Worm (Caenorhabditis elegans): ENCODE measurements around the gene F53G2.12.

Gene F53G2.12

DNA sequence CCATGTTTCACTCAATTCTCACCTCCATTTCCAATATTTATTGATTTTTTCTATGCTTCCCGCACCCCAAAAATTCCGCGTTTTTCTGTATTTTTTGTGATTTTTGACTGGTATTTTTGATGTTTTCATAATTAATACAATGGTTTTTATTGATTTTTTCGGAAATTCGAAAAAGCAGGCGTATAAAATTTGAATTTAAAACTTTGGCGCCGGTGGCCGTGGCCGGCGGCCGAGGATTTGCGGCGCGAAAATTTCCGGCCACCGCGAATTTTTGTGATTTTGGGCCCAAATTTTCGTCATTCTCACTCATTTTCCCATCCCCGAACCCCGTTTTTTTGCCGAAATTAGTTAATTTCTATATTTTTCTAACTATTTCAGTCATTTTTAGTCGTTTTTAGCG is 27.9 kb downstream of the F53G2.12 start:
- no peak for TF ChIP-seq elt-4 (tag; optimal IDR thresholded peaks at IDR 0.05)
- no peak for TF ChIP-seq hlh-13 (GFP tag; optimal IDR thresholded peaks at IDR 0.05)
- TF ChIP-seq unc-86 (tag; optimal IDR thresholded peaks at IDR 0.05) = no peak
- no peak for TF ChIP-seq pros-1 (tag; optimal IDR thresholded peaks at IDR 0.05)
- TF ChIP-seq fkh-10 (GFP tag; optimal IDR thresholded peaks at IDR 0.05) = no peak
- TF ChIP-seq nhr-11 (tag; optimal IDR thresholded peaks at IDR 0.05) = no peak
- TF ChIP-seq pha-4 (tag; optimal IDR thresholded peaks at IDR 0.05) = no peak
- peak; percentile 67 for TF ChIP-seq tbx-2 (tag; optimal IDR thresholded peaks at IDR 0.05)
- TF ChIP-seq odd-2 (tag; optimal IDR thresholded peaks at IDR 0.05) = no peak
- no peak for TF ChIP-seq ama-1 (optimal IDR thresholded peaks at IDR 0.05)
- TF ChIP-seq nhr-232 (tag; optimal IDR thresholded peaks at IDR 0.05) = no peak
- TF ChIP-seq ceh-22 (tag; optimal IDR thresholded peaks at IDR 0.05) = no peak
- TF ChIP-seq Y22D7AL.16 (tag; optimal IDR thresholded peaks at IDR 0.05) = no peak
- TF ChIP-seq F13H6.1 (tag; optimal IDR thresholded peaks at IDR 0.05) = peak; percentile 10
- peak; percentile 38 for TF ChIP-seq ceh-48 (tag; optimal IDR thresholded peaks at IDR 0.05)
- TF ChIP-seq K02D7.2 (tag; optimal IDR thresholded peaks at IDR 0.05) = no peak
- peak; percentile 59 for TF ChIP-seq mec-3 (tag; optimal IDR thresholded peaks at IDR 0.05; ENCODE audit: borderline replicate concordance)
- TF ChIP-seq tbx-7 (tag; optimal IDR thresholded peaks at IDR 0.05) = peak; percentile 55
- TF ChIP-seq madf-2 (tag; optimal IDR thresholded peaks at IDR 0.05) = no peak
- peak; percentile 79 for TF ChIP-seq C08G9.2 (tag; optimal IDR thresholded peaks at IDR 0.05)
- no peak for TF ChIP-seq npax-4 (tag; optimal IDR thresholded peaks at IDR 0.05)
- TF ChIP-seq ceh-34 (tag; optimal IDR thresholded peaks at IDR 0.05) = no peak
- TF ChIP-seq che-1 (tag; optimal IDR thresholded peaks at IDR 0.05) = peak; percentile 16
- TF ChIP-seq rnt-1 (tag; optimal IDR thresholded peaks at IDR 0.05) = peak; percentile 9
- no peak for TF ChIP-seq sox-2 (GFP tag; IDR thresholded peaks at IDR 0.05)
- TF ChIP-seq K09A11.1 (tag; optimal IDR thresholded peaks at IDR 0.05; ENCODE audit: insufficient read depth) = no peak
- peak; percentile 10 for TF ChIP-seq ceh-2 (tag; optimal IDR thresholded peaks at IDR 0.05)
- TF ChIP-seq ref-2 (tag; optimal IDR thresholded peaks at IDR 0.05) = peak; percentile 40
- peak; percentile 76 for TF ChIP-seq ceh-31 (tag; optimal IDR thresholded peaks at IDR 0.05)
- TF ChIP-seq lim-6 (tag; optimal IDR thresholded peaks at IDR 0.05) = peak; percentile 9
- TF ChIP-seq hlh-6 (tag; optimal IDR thresholded peaks at IDR 0.05) = no peak
- no peak for TF ChIP-seq syd-9 (tag; optimal IDR thresholded peaks at IDR 0.05)
- no peak for TF ChIP-seq pax-1 (tag; optimal IDR thresholded peaks at IDR 0.05)
- TF ChIP-seq ceh-30 (tag; optimal IDR thresholded peaks at IDR 0.05) = no peak
- no peak for TF ChIP-seq pha-2 (tag; optimal IDR thresholded peaks at IDR 0.05)
- peak; percentile 25 for TF ChIP-seq zip-5 (tag; optimal IDR thresholded peaks at IDR 0.05)
- peak; percentile 57 for TF ChIP-seq hlh-8 (tag; optimal IDR thresholded peaks at IDR 0.05)
- TF ChIP-seq ets-4 (tag; optimal IDR thresholded peaks at IDR 0.05) = peak; percentile 57
- no peak for TF ChIP-seq ceh-14 (tag; optimal IDR thresholded peaks at IDR 0.05)
- no peak for TF ChIP-seq hlh-30 (tag; optimal IDR thresholded peaks at IDR 0.05; ENCODE audit: insufficient read depth)

- TF ChIP-seq nhr-232 (tag; optimal IDR thresholded peaks at IDR 0.05) (no peak), ceh-30 (tag; optimal IDR thresholded peaks at IDR 0.05) (no peak), unc-42 (tag; optimal IDR thresholded peaks at IDR 0.05) (no peak), lim-6 (tag; optimal IDR thresholded peaks at IDR 0.05) (no peak), K02D7.2 (tag; optimal IDR thresholded peaks at IDR 0.05) (no peak), npax-4 (tag; optimal IDR thresholded peaks at IDR 0.05) (no peak), sox-2 (GFP tag; IDR thresholded peaks at IDR 0.05) (no peak), elt-2 (tag; optimal IDR thresholded peaks at IDR 0.05) (no peak), hlh-13 (GFP tag; optimal IDR thresholded peaks at IDR 0.05) (no peak), eyg-1 (tag; optimal IDR thresholded peaks at IDR 0.05) (no peak), fkh-10 (GFP tag; optimal IDR thresholded peaks at IDR 0.05) (no peak), odd-2 (tag; optimal IDR thresholded peaks at IDR 0.05) (no peak), ref-2 (tag; optimal IDR thresholded peaks at IDR 0.05) (no peak), ceh-45 (GFP tag; IDR thresholded peaks at IDR 0.05) (no peak), tbx-2 (tag; optimal IDR thresholded peaks at IDR 0.05) (no peak), ceh-24 (tag; optimal IDR thresholded peaks at IDR 0.05) (no peak), ceh-19 (GFP tag; optimal IDR thresholded peaks at IDR 0.05) (no peak), dmd-4 (tag; optimal IDR thresholded peaks at IDR 0.05; ENCODE audit: borderline replicate concordance) (no peak), sdc-2 (tag; optimal IDR thresholded peaks at IDR 0.05) (no peak)
These were observed 32.2 kb downstream of the F53G2.12 start for ce11 chrII:2446727-2447126.

All from whole organism, late embryonic.